Worm (Caenorhabditis elegans) whole organism, early embryonic: ENCODE measurements around the gene irld-1.

ENCODE experiments used
- B0310.2 ChIP-seq: sonication (generic microtip); optimal IDR thresholded peaks from 2 replicates; lab custom pipeline; 2016; ENCODE audit warnings: mild to moderate bottlenecking, missing genetic modification characterization, missing compliant biosample characterization
- F13C5.2 ChIP-seq: sonication (generic microtip); optimal IDR thresholded peaks from 2 replicates; lab custom pipeline; 2017; ENCODE audit warnings: mild to moderate bottlenecking, missing genetic modification characterization, inconsistent platforms, missing compliant biosample characterization
- aly-1 ChIP-seq: sonication (generic microtip); optimal IDR thresholded peaks from 2 replicates; lab custom pipeline; 2016; ENCODE audit warnings: missing genetic modification characterization, missing compliant biosample characterization
- ama-1 ChIP-seq: fragments of 150-350 bp; optimal IDR thresholded peaks from 2 replicates; lab custom pipeline; 2014
- ceh-13 ChIP-seq: fragments of 200-800 bp; sonication (Bioruptor generic); optimal IDR thresholded peaks from 2 replicates; lab custom pipeline; 2018; ENCODE audit warnings: mild to moderate bottlenecking, missing genetic modification characterization, missing compliant biosample characterization
- ceh-36 ChIP-seq: sonication (generic microtip); optimal IDR thresholded peaks from 2 replicates; lab custom pipeline; 2016; ENCODE audit warnings: missing genetic modification characterization, inconsistent platforms, missing compliant biosample characterization
- ets-7 ChIP-seq: sonication (generic microtip); optimal IDR thresholded peaks from 2 replicates; lab custom pipeline; 2016; ENCODE audit warnings: missing genotype, missing genetic modification characterization, missing compliant biosample characterization
- flt-1 ChIP-seq: fragments of 200-800 bp; sonication (Bioruptor generic); IDR thresholded peaks from 2 replicates; pipeline ENCODE4 v1.3.6; 2022; ENCODE audit warnings: missing genetic modification characterization, missing compliant biosample characterization
- hmbx-1 ChIP-seq: sonication (generic microtip); optimal IDR thresholded peaks from 2 replicates; lab custom pipeline; 2016; ENCODE audit warnings: mild to moderate bottlenecking, missing genetic modification characterization, missing compliant biosample characterization
- hmg-4 ChIP-seq: fragments of 200-800 bp; sonication (Bioruptor generic); optimal IDR thresholded peaks from 2 replicates; lab custom pipeline; 2018; ENCODE audit warnings: mild to moderate bottlenecking, missing genetic modification characterization, missing compliant biosample characterization
- hnd-1 ChIP-seq: sonication (generic microtip); optimal IDR thresholded peaks from 2 replicates; lab custom pipeline; 2016; ENCODE audit warnings: missing genetic modification characterization, missing compliant biosample characterization
- pes-1 ChIP-seq: fragments of 200-800 bp; sonication (Bioruptor generic); IDR thresholded peaks from 2 replicates; pipeline ENCODE4 v1.3.6; 2022; ENCODE audit warnings: missing genetic modification reagents, missing genetic modification characterization, missing compliant biosample characterization
- scrt-1 ChIP-seq: fragments of 200-800 bp; sonication (Bioruptor generic); IDR thresholded peaks from 2 replicates; pipeline ENCODE4 v1.3.6; 2022; ENCODE audit warnings: missing genetic modification characterization, missing compliant biosample characterization
- sea-1 ChIP-seq: fragments of 200-800 bp; sonication (Bioruptor generic); conservative IDR thresholded peaks from 2 replicates; pipeline ENCODE4 v1.3.6; 2022; ENCODE audit warnings: missing genetic modification characterization, missing compliant biosample characterization
- tbx-11 ChIP-seq: fragments of 200-800 bp; sonication (Bioruptor generic); IDR thresholded peaks from 2 replicates; pipeline ENCODE4 v1.3.6; 2022; ENCODE audit warnings: missing genetic modification characterization, missing compliant biosample characterization
- tbx-37 ChIP-seq: fragments of 200-800 bp; sonication (Bioruptor generic); conservative IDR thresholded peaks from 2 replicates; pipeline ENCODE4 v1.3.6; 2022; ENCODE audit warnings: missing genetic modification reagents, missing genetic modification characterization, missing compliant biosample characterization
- tra-4 ChIP-seq: sonication (generic microtip); optimal IDR thresholded peaks from 2 replicates; lab custom pipeline; 2017; ENCODE audit warnings: missing genetic modification characterization, missing compliant biosample characterization

irld-1 gene

ce11 chrV:4386173-4386572 is 49.6 kb downstream of the irld-1 start, which contains the start of gene F13A2.10:
Gene F13A2.10 (minus strand): TSS chrV:4386273.
- no peak for TF ChIP-seq B0310.2 (tag; lab: Kevin White, UChicago)
- no peak for TF ChIP-seq aly-1
- TF ChIP-seq ceh-36, result no peak
- TF ChIP-seq flt-1 (GFP tag; lab: Robert Waterston, UW), result no peak
- TF ChIP-seq ceh-13 (GFP tag; lab: Kevin White, UChicago), result no peak
- no peak for TF ChIP-seq pes-1 (GFP tag; lab: Robert Waterston, UW)
- TF ChIP-seq tra-4 (tag; lab: Kevin White, UChicago), result no peak
- no peak for TF ChIP-seq tbx-37
- TF ChIP-seq sea-1 (GFP tag; lab: Robert Waterston, UW), result no peak
- no peak for TF ChIP-seq scrt-1
- TF ChIP-seq ets-7 (tag; lab: Kevin White, UChicago), result no peak
- no peak for TF ChIP-seq ama-1 (lab: Kevin White, UChicago)
- TF ChIP-seq tbx-11 (GFP tag; lab: Robert Waterston, UW), result no peak
- TF ChIP-seq F13C5.2 (tag; lab: Kevin White, UChicago), result no peak
- no peak for TF ChIP-seq hmbx-1 (tag; lab: Kevin White, UChicago)
- TF ChIP-seq hnd-1 (tag; lab: Kevin White, UChicago), result no peak

DNA sequence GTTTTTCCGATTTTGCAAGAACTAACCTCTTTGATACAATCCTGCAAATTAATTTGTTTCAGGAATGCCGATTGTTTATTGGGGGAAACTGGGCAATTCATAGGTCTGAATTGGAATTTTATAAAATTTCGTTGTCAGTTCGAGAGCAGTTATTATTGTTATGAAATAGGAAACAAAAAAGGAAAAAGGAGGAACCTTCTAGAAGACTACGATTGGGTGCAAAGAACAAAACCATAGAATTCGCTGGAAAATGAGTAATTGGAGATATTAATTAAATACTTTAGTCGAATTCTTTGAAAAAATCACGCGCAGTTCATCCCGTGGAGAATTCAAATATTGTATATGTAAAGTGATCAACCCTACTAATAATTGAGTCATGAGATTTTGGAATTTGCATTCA is 50.8 kb downstream of the irld-1 start, which contains the start of gene F13A2.9:
Gene F13A2.9 (minus strand): TSS at position 101 of the 400 bp plus-strand sequence.
- TF ChIP-seq scrt-1 (no peak), hmg-4 (GFP tag; lab: Kevin White, UChicago) (no peak), flt-1 (GFP tag; lab: Robert Waterston, UW) (no peak), hmbx-1 (tag; lab: Kevin White, UChicago) (no peak), ama-1 (lab: Kevin White, UChicago) (no peak), ets-7 (tag; lab: Kevin White, UChicago) (no peak), ceh-13 (GFP tag; lab: Kevin White, UChicago) (no peak), pes-1 (GFP tag; lab: Robert Waterston, UW) (no peak), ceh-36 (no peak), tbx-37 (no peak), hnd-1 (tag; lab: Kevin White, UChicago) (no peak), sea-1 (GFP tag; lab: Robert Waterston, UW) (no peak), tbx-11 (GFP tag; lab: Robert Waterston, UW) (no peak), B0310.2 (tag; lab: Kevin White, UChicago) (no peak), tra-4 (tag; lab: Kevin White, UChicago) (no peak), F13C5.2 (tag; lab: Kevin White, UChicago) (no peak), aly-1 (no peak)

ce11 chrV:4387916-4388315 is 51.4 kb downstream of the irld-1 start:
- TF ChIP-seq hnd-1 (tag; lab: Kevin White, UChicago) (no peak), hmg-4 (GFP tag; lab: Kevin White, UChicago) (no peak), tbx-37 (no peak), tra-4 (tag; lab: Kevin White, UChicago) (no peak), B0310.2 (tag; lab: Kevin White, UChicago) (no peak), hmbx-1 (tag; lab: Kevin White, UChicago) (no peak), pes-1 (GFP tag; lab: Robert Waterston, UW) (no peak), tbx-11 (GFP tag; lab: Robert Waterston, UW) (no peak), ceh-13 (GFP tag; lab: Kevin White, UChicago) (no peak)
